Worm (Caenorhabditis elegans): Measurements from ENCODE around the gene fat-4.
"Not testable (repeated sequence)": the region's sequence is repeated elsewhere in the genome, so short reads cannot be mapped to it uniquely, and the experiment has no call there.

ce11 chrIV:9769746-9770145, 29.5 kb upstream of the fat-4 start, which contains the start of gene msp-78:
- not testable (repeated sequence) for TF ChIP-seq ama-1 (optimal IDR thresholded peaks at IDR 0.05); sma-9 (GFP tag; optimal IDR thresholded peaks at IDR 0.05); sma-9 (tag; optimal IDR thresholded peaks at IDR 0.05); mdl-1 (tag; optimal IDR thresholded peaks at IDR 0.05); zag-1 (tag; optimal IDR thresholded peaks at IDR 0.05); ztf-4 (tag; optimal IDR thresholded peaks at IDR 0.05); snpc-4 (tag; optimal IDR thresholded peaks at IDR 0.05); nhr-77 (tag; optimal IDR thresholded peaks at IDR 0.05); ztf-11 (tag; optimal IDR thresholded peaks at IDR 0.05); egl-27 (tag; optimal IDR thresholded peaks at IDR 0.05); lin-39 (tag; optimal IDR thresholded peaks at IDR 0.05); ceh-82 (tag; optimal IDR thresholded peaks at IDR 0.05); fos-1 (tag; optimal IDR thresholded peaks at IDR 0.05); R02D3.7 (tag; optimal IDR thresholded peaks at IDR 0.05)
